Worm (Caenorhabditis elegans) whole organism, mixed stage, embryonic: ENCODE data around the gene F44E7.9.

Source experiments
- bed-3 ChIP-seq: fragments of 200-800 bp; sonication (Bioruptor generic); optimal IDR thresholded peaks from 3 replicates; lab custom pipeline; 2018; ENCODE audit warnings: mild to moderate bottlenecking, missing genetic modification characterization, moderate library complexity, missing compliant biosample characterization
- ces-1 ChIP-seq: fragments of 150-350 bp; optimal IDR thresholded peaks from 2 replicates; lab custom pipeline; 2014; ENCODE audit warnings: missing biosample characterization, missing genetic modification reagents, missing genetic modification characterization
- flh-1 ChIP-seq: fragments of 200-800 bp; sonication (Bioruptor generic); optimal IDR thresholded peaks from 2 replicates; lab custom pipeline; 2018; ENCODE audit warnings: mild to moderate bottlenecking, missing genetic modification characterization, moderate library complexity, missing compliant biosample characterization
- lin-13 ChIP-seq: fragments of 150-350 bp; optimal IDR thresholded peaks from 2 replicates; lab custom pipeline; 2014; ENCODE audit warnings: missing biosample characterization, missing genetic modification characterization
- mep-1 ChIP-seq: fragments of 150-350 bp; optimal IDR thresholded peaks from 2 replicates; lab custom pipeline; 2017; ENCODE audit warnings: missing biosample characterization, missing genetic modification reagents, missing genetic modification characterization, inconsistent platforms
- mls-2 ChIP-seq: sonication (generic microtip); optimal IDR thresholded peaks from 2 replicates; lab custom pipeline; 2016; ENCODE audit warnings: mild to moderate bottlenecking, missing genetic modification characterization, moderate library complexity, missing compliant biosample characterization
- nhr-28 ChIP-seq: fragments of 150-350 bp; optimal IDR thresholded peaks from 2 replicates; lab custom pipeline; 2014; ENCODE audit warnings: missing biosample characterization, missing genetic modification characterization
- pha-4 ChIP-seq: fragments of 150-350 bp; optimal IDR thresholded peaks from 2 replicates; lab custom pipeline; 2018; ENCODE audit warnings: missing biosample characterization, missing genetic modification reagents, missing genetic modification characterization
- sptf-1 ChIP-seq: sonication (generic microtip); optimal IDR thresholded peaks from 2 replicates; lab custom pipeline; 2017; ENCODE audit warnings: mild to moderate bottlenecking, missing genetic modification characterization, moderate library complexity, missing compliant biosample characterization
- unc-62 ChIP-seq: fragments of 150-350 bp; optimal IDR thresholded peaks from 2 replicates; lab custom pipeline; 2014; ENCODE audit warnings: missing biosample characterization, missing genetic modification reagents, missing genetic modification characterization
- ztf-11 ChIP-seq: fragments of 150-350 bp; optimal IDR thresholded peaks from 2 replicates; lab custom pipeline; 2014; ENCODE audit warnings: missing biosample characterization, missing genetic modification characterization

The F44E7.9 gene

ce11 chrV:5838576-5839366, 47.7 kb downstream of the F44E7.9 start, which contains the start of gene F26F12.2:
Gene F26F12.2 (minus strand): TSS chrV:5838613.
- TF ChIP-seq ztf-11 = no peak

ce11 chrV:5840939-5841338, 49.9 kb downstream of the F44E7.9 start:
- TF ChIP-seq sptf-1 (tag; lab: Kevin White, UChicago) = no peak
- no peak for TF ChIP-seq nhr-28
- TF ChIP-seq pha-4 = no peak
- TF ChIP-seq flh-1 (GFP tag; lab: Kevin White, UChicago) = no peak
- no peak for TF ChIP-seq bed-3
- no peak for TF ChIP-seq mls-2 (tag; lab: Kevin White, UChicago)
- no peak for TF ChIP-seq ces-1 (GFP tag; lab: Kevin White, UChicago)
- TF ChIP-seq lin-13 = no peak
- TF ChIP-seq mep-1 (tag; lab: Kevin White, UChicago) = no peak
- no peak for TF ChIP-seq unc-62 (GFP tag; lab: Kevin White, UChicago)
